Worm (Caenorhabditis elegans): ENCODE results near the gene ssna-1.

The ssna-1 gene

ce11 chrIV:377791-378190, 10.1 kb upstream of the ssna-1 start:
- TF ChIP-seq nhr-43 (tag; optimal IDR thresholded peaks at IDR 0.05; ENCODE audit: poor library complexity, severe bottlenecking), result no peak
- TF ChIP-seq mml-1 (tag; optimal IDR thresholded peaks at IDR 0.05), result no peak
- no peak for TF ChIP-seq fos-1 (tag; optimal IDR thresholded peaks at IDR 0.05)
- TF ChIP-seq R02D3.7 (tag; optimal IDR thresholded peaks at IDR 0.05), result no peak
- TF ChIP-seq skn-1 (tag; optimal IDR thresholded peaks at IDR 0.05), result no peak
- TF ChIP-seq pha-4 (tag; optimal IDR thresholded peaks at IDR 0.05), result no peak
- TF ChIP-seq nhr-25 (tag; optimal IDR thresholded peaks at IDR 0.05), result peak; percentile 51
- no peak for TF ChIP-seq ztf-4 (tag; optimal IDR thresholded peaks at IDR 0.05)

ce11 chrIV:378367-378766, 9.5 kb upstream of the ssna-1 start:
- TF ChIP-seq unc-62 (GFP tag; optimal IDR thresholded peaks at IDR 0.05), result no peak
- TF ChIP-seq pqm-1 (tag; optimal IDR thresholded peaks at IDR 0.05), result peak; percentile 18
- TF ChIP-seq pha-4 (tag; optimal IDR thresholded peaks at IDR 0.05), result peak; percentile 9
- peak; percentile 43 for TF ChIP-seq elt-2 (tag; optimal IDR thresholded peaks at IDR 0.05)
- peak; percentile 17 for TF ChIP-seq egl-5 (tag; optimal IDR thresholded peaks at IDR 0.05)

- TF ChIP-seq tbx-2 (tag; optimal IDR thresholded peaks at IDR 0.05), result no peak
- TF ChIP-seq ama-1 (optimal IDR thresholded peaks at IDR 0.05), result no peak
- no peak for TF ChIP-seq nhr-23 (tag; optimal IDR thresholded peaks at IDR 0.05)
- TF ChIP-seq mml-1 (tag; optimal IDR thresholded peaks at IDR 0.05), result no peak
- TF ChIP-seq nhr-12 (tag; optimal IDR thresholded peaks at IDR 0.05), result no peak
- TF ChIP-seq nfya-1 (tag; optimal IDR thresholded peaks at IDR 0.05; ENCODE audit: insufficient read depth), result no peak
- TF ChIP-seq lsy-12 (tag; optimal IDR thresholded peaks at IDR 0.05), result no peak
- no peak for TF ChIP-seq R02D3.7 (tag; optimal IDR thresholded peaks at IDR 0.05)
- TF ChIP-seq pha-4 (tag; optimal IDR thresholded peaks at IDR 0.05), result no peak
- no peak for TF ChIP-seq eor-1 (tag; optimal IDR thresholded peaks at IDR 0.05)
- TF ChIP-seq egl-27 (tag; optimal IDR thresholded peaks at IDR 0.05), result no peak
- TF ChIP-seq ceh-16 (tag; optimal IDR thresholded peaks at IDR 0.05), result no peak
- TF ChIP-seq nhr-25 (tag; optimal IDR thresholded peaks at IDR 0.05), result no peak
- no peak for TF ChIP-seq aly-2 (tag; optimal IDR thresholded peaks at IDR 0.05)
- no peak for TF ChIP-seq ztf-11 (tag; optimal IDR thresholded peaks at IDR 0.05)
- no peak for TF ChIP-seq unc-39 (tag; optimal IDR thresholded peaks at IDR 0.05)
- no peak for TF ChIP-seq ztf-4 (tag; optimal IDR thresholded peaks at IDR 0.05)
Measured at ce11 chrIV:378838-379237, 9.0 kb upstream of the ssna-1 start.

- TF ChIP-seq daf-12 (tag; optimal IDR thresholded peaks at IDR 0.05) (no peak), ceh-82 (tag; optimal IDR thresholded peaks at IDR 0.05) (no peak), nhr-237 (tag; optimal IDR thresholded peaks at IDR 0.05) (no peak), fkh-2 (tag; optimal IDR thresholded peaks at IDR 0.05) (no peak), ceh-16 (tag; optimal IDR thresholded peaks at IDR 0.05) (no peak), R02D3.7 (tag; optimal IDR thresholded peaks at IDR 0.05) (no peak), nhr-12 (tag; optimal IDR thresholded peaks at IDR 0.05) (no peak), snpc-4 (tag; optimal IDR thresholded peaks at IDR 0.05) (no peak), ZK546.5 (tag; optimal IDR thresholded peaks at IDR 0.05) (no peak), fkh-10 (GFP tag; optimal IDR thresholded peaks at IDR 0.05) (no peak), ama-1 (optimal IDR thresholded peaks at IDR 0.05) (no peak), nfya-1 (tag; optimal IDR thresholded peaks at IDR 0.05; ENCODE audit: insufficient read depth) (no peak), ztf-4 (tag; optimal IDR thresholded peaks at IDR 0.05) (no peak), nhr-76 (tag; optimal IDR thresholded peaks at IDR 0.05) (no peak), zag-1 (tag; optimal IDR thresholded peaks at IDR 0.05) (no peak), fos-1 (tag; optimal IDR thresholded peaks at IDR 0.05) (no peak), tbx-2 (tag; optimal IDR thresholded peaks at IDR 0.05) (no peak), elt-2 (tag; optimal IDR thresholded peaks at IDR 0.05) (no peak), mdl-1 (tag; optimal IDR thresholded peaks at IDR 0.05) (no peak)
Measured at ce11 chrIV:379605-380004, 8.3 kb upstream of the ssna-1 start.

- peak; percentile 65 for TF ChIP-seq pha-4 (tag; optimal IDR thresholded peaks at IDR 0.05)
- TF ChIP-seq ceh-9 (tag; optimal IDR thresholded peaks at IDR 0.05), result no peak
- TF ChIP-seq nhr-28 (tag; optimal IDR thresholded peaks at IDR 0.05), result no peak
- TF ChIP-seq daf-12 (tag; optimal IDR thresholded peaks at IDR 0.05), result no peak
- no peak for TF ChIP-seq ZK546.5 (tag; optimal IDR thresholded peaks at IDR 0.05)
- TF ChIP-seq elt-2 (tag; optimal IDR thresholded peaks at IDR 0.05), result peak; percentile 79
- TF ChIP-seq elt-3 (tag; optimal IDR thresholded peaks at IDR 0.05), result no peak
- TF ChIP-seq pqm-1 (tag; optimal IDR thresholded peaks at IDR 0.05), result peak; percentile 85
- TF ChIP-seq fos-1 (tag; optimal IDR thresholded peaks at IDR 0.05), result no peak
- TF ChIP-seq nhr-12 (tag; optimal IDR thresholded peaks at IDR 0.05), result no peak
- no peak for TF ChIP-seq lin-15B (tag; optimal IDR thresholded peaks at IDR 0.05)
- TF ChIP-seq skn-1 (tag; optimal IDR thresholded peaks at IDR 0.05), result no peak
Measured at ce11 chrIV:383135-383731, 4.7 kb upstream of the ssna-1 start, which contains the start of gene spl-1. Gene spl-1, minus strand, starts transcription at chrIV:383185.

All from whole organism, L3 larva.